Fruit fly (Drosophila melanogaster): Measurements from ENCODE around the gene Karl.

The Karl gene

dm6 chrX:11821946-11822345 is 34.8 kb downstream of the Karl start:
- TF ChIP-seq CG8478 (optimal IDR thresholded peaks at IDR 0.05) (no peak), CTCF (optimal IDR thresholded peaks at IDR 0.05) (no peak)

dm6 chrX:11823003-11823402 is 35.8 kb downstream of the Karl start:
- TF ChIP-seq CG8478 (optimal IDR thresholded peaks at IDR 0.05) (no peak), CTCF (optimal IDR thresholded peaks at IDR 0.05) (no peak)

dm6 chrX:11828336-11829007 is 41.3 kb downstream of the Karl start:
- TF ChIP-seq CG8478 (optimal IDR thresholded peaks at IDR 0.05) (no peak), CTCF (optimal IDR thresholded peaks at IDR 0.05) (no peak)

- no peak for TF ChIP-seq CG8478 (optimal IDR thresholded peaks at IDR 0.05)
- TF ChIP-seq CTCF (optimal IDR thresholded peaks at IDR 0.05) = no peak
These were observed 50.7 kb downstream of the Karl start, which contains the start of gene CG15741 for dm6 chrX:11837926-11838325. TSS of gene CG15741 (minus strand) at chrX:11838026.

dm6 chrX:11839308-11839707 is 52.1 kb downstream of the Karl start, which contains the start of gene Cyp28c1:
TSS of gene Cyp28c1 (plus strand) at chrX:11839608.
- TF ChIP-seq CG8478 (optimal IDR thresholded peaks at IDR 0.05) = no peak
- no peak for TF ChIP-seq CTCF (optimal IDR thresholded peaks at IDR 0.05)
